Fruit fly (Drosophila melanogaster): ENCODE measurements around the gene HIP.

Gene HIP

DNA sequence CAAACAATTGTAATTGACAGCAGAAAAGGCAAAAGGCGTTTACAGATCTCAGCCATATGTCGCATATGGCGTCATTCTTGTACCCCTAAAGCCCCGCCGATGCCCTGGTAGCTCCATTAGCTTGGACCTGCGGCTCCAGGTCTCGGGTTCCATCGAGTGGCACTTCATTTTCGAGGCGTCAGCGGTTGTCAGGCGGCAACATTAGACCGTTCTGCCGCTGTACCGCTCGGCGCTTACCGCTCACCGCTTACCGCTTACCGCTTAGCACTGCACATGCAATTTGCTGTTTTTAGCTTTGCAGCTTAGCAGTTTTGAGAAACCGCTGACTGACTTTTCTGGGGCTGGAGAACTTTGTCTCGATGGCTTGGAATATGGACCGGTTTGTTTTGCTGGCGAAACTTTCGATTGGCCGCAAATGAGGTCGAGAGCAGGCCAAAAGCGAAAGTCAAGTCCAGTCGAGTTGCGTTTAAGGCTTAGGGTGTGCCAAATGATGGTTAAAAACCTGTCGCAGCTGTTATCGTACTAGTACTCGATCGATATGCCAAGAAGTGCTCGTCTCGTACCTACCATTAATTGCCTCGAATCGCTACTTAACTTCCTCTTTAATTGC lies 50.6 kb downstream of the HIP start:
- TF ChIP-seq Blimp-1 (GFP tag; optimal IDR thresholded peaks at IDR 0.05) (peak; percentile 16), esg (GFP tag; conservative IDR thresholded peaks at IDR 0.05) (no peak)
